Worm (Caenorhabditis elegans): ENCODE results near the gene R02E12.12.

R02E12.12 gene

DNA sequence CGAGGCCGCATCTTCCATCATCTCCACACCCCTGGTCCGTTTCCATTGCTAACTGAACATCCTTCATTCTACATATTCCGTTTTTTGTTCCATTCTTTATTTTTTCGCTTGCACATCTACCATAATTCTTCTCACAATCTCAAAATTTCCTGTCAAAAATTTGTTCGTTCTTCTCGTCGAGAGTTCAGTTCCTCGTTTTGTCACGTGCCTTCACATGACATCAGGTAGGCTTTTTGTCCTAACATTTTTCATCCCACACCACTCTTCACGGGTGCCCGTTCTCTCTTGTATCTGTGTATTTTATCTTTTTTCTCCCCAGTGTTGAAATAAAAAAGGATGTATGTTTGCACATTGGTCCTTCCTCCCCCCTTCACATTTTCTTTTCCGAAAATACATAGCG lies 12.8 kb upstream of the R02E12.12 start:
- no peak for TF ChIP-seq unc-62 (GFP tag; optimal IDR thresholded peaks at IDR 0.05)

DNA sequence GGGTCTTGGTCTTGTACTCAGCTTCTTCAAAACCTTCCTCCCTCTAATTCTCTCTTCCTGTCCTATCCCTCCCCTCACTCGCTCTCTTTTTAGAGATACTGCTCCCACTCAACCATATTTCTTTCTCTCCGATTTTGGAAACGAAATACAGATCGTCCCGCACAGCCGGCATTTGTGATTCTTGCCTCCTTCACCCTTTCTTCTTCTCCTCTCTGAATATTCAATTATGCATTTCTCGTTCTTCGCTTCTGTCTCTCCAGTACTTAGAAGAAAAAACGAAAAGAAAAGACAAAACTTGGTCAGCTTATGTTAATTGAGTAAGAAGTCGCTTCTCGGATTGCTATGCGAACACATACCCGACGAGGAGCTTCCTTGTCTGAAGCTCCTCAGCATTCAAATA lies 12.4 kb upstream of the R02E12.12 start:
- TF ChIP-seq unc-62 (GFP tag; optimal IDR thresholded peaks at IDR 0.05), result no peak

DNA sequence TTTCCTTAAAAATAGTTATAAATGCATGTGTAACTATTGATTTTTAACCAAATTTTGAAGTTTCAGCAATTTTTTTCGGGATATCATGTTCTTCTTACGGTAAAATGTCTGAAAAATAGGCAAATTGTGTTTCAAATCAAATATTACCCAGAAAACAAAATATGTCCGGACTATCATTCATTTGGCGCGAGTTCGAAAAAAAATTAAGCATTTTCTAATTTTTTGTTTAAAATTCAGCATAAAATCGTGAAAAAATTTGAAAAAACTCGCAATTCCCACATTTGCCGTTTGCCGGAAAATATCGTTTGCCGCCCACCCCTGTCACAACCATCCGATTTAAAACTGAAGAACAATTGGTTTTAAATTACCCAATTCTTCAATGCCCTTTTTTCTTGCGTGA lies 11.7 kb upstream of the R02E12.12 start:
- no peak for TF ChIP-seq unc-62 (GFP tag; optimal IDR thresholded peaks at IDR 0.05)

DNA sequence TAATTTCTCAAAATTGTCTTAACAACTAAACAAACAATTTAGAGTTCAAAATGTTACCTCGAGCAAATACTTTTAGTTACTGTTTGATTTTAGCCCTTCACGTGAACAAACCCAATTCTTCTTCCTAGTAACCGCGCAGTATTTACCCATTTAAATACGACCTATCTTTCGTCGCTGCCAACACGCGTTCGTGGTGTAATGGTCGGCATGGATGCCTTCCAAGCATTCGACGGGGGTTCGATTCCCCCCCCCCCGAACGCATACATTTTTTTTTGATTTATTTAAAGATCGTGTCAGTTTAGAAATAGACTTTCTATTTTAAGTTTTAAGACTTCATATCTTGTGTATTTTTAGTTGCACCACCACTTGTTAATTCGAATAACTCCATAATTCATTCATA lies 8.9 kb upstream of the R02E12.12 start:
- no peak for TF ChIP-seq unc-62 (GFP tag; optimal IDR thresholded peaks at IDR 0.05)

DNA sequence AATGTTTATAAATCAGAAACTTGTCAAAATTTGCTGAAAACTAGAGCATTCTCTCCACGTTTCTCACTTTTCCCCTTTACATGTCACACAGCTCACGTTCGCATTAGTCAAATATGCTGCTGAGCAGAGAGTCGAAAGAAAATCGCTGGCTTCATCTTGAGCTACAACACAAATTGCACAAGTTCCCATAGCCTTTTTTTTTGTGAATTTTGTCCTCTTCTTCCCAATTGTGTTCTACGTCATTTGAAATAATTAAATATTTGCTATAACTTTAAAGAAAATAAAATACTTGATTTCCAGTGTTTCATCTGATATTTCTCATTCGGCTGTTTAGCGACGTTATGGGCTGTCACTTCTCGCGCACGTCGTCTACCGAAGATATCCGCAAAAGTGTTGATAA lies 6.3 kb upstream of the R02E12.12 start, which contains the start of gene R02E12.5:
R02E12.5 (plus strand) TSS at position 301 of the 400 bp plus-strand sequence.
- no peak for TF ChIP-seq unc-62 (GFP tag; optimal IDR thresholded peaks at IDR 0.05)

DNA sequence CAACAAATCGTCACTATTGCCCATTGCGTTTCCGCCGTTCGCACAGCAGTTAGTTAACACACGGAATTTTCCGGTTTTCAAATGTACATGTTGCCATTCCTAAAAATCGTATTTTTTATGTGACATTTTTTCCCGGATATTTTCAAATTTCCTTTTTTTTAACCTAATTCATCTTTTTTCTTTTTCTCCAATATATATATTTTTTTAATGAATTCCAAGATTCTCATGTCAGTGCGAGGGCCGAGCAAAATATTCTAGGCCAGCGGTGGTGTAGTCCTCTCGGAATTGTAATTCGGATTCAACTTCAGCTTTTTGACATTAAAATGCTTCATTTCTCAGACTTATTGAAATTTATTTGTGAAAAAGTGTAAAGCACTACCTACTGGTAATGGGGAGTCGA lies 1.7 kb downstream of the R02E12.12 start, which contains the start of gene R02E12.4:
R02E12.4 (plus strand) TSS at position 301 of the 400 bp plus-strand sequence.
- TF ChIP-seq unc-62 (GFP tag; optimal IDR thresholded peaks at IDR 0.05), result no peak

DNA sequence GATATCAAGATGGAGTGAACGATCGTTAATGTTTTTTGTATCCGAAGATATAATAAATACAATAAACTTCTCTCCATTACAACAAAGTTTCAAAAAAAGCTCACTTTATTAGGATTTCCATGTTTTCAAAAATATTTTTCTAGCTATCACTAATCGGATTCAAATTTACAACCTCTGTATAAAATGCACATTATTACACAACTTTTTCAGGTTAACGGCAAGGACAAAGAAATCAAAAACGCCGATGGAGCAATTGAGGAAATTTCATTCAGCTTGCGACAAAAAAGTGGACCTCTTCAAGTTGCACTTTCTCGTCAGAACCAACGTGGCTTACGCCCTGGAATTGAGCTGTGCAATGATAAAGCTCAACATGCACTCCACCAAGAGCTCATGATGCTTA lies 3.6 kb downstream of the R02E12.12 start:
- TF ChIP-seq unc-62 (GFP tag; optimal IDR thresholded peaks at IDR 0.05), result no peak

DNA sequence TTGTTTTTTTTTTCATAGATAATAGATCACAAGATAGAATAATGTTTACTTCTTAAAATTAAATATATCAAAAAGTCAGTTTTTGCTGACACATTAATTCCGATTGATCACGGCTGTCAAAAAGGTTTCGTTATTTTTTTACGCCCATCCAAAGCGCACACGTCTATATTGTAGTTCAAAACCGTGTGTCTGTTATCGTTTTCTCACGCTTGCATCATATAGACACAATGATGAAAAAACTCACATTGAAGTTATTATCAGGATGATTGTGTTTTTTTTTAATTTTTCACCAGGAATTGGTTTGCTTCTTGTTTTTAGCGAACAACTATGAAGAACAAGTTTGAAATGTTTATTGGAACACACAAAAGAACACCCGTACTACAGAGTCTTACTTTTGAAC lies 4.4 kb downstream of the R02E12.12 start:
- no peak for TF ChIP-seq unc-62 (GFP tag; optimal IDR thresholded peaks at IDR 0.05)

DNA sequence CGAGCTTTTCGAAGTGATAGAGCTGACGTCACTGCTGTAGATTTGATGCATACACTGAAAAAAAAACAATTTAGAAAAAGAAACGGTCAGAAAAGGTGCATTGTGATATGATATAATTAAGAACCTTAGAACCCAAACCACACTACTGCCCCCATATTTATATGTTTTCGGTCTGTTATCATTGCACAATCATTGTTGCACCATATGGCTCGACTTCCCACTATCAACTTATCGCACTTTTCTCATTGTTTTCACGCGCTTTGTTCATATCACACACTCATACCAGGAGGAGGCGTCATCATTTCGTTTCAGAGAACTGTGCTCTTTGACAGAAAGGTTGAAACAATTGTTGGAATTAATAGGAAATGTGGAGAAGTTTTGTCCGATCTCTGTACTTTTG lies 5.6 kb downstream of the R02E12.12 start:
- TF ChIP-seq unc-62 (GFP tag; optimal IDR thresholded peaks at IDR 0.05), result no peak

DNA sequence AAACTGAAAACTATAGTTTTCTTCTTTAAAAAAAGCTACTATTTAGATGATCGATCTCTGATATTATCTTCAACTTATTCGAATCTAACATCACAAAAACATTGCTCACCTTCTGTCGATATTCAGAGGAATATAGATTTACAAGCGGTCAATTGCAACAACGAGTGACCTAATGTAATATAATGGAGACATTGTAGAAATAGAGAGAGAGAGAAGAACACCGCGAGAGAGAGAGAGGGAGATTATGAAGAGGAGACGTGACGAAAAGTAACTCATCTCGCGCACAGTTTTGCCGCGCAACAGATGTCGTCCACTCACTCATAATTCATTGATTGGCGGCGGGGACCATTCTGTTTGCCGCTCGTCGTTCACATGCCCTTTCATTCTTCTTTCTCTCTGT lies 7.1 kb downstream of the R02E12.12 start:
- no peak for TF ChIP-seq unc-62 (GFP tag; optimal IDR thresholded peaks at IDR 0.05)

DNA sequence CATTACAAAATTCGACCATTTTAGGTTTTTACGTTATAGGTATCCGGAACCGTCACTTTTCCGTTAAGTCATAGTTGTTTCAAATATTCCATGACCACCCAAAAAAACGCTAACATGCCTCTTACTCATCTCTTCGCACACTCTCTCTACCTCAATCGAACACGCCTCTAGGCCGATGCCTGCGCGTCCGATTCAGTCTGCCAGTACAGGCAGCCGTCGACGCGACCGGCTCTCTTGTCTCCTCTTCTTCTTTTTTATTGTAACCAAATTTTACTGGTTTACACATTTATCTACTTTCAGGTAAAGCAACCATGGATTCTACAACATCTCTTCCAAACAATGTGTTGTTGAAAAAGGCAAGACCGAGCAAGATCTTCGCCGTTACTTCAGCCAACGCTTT lies 8.6 kb downstream of the R02E12.12 start, which contains the start of gene mop-25.1:
mop-25.1 (plus strand) TSS at position 301 of the 400 bp plus-strand sequence.
- no peak for TF ChIP-seq unc-62 (GFP tag; optimal IDR thresholded peaks at IDR 0.05)

DNA sequence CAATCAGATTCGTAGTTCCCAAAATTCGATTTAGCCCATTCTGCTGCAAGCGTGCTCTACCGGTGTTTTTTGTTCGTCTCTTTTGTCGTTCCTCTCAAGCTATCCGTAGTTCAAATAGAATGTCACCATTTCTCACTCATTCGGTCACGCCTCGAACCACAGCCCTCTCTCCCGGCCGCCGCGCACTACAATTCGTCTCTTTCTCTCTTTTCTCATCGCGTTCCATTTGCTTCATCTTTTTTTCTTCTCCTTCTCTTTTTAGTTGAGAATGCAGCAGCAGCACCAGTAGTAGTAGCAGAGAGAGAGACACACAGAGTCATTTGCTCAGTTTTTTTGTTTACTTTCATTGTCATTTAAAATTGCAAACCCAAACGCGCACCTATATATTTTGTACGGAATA lies 12.8 kb downstream of the R02E12.12 start, which contains the start of gene hrg-1:
hrg-1 (minus strand) TSS at position 109 of the 400 bp plus-strand sequence.
- no peak for TF ChIP-seq unc-62 (GFP tag; optimal IDR thresholded peaks at IDR 0.05)

DNA sequence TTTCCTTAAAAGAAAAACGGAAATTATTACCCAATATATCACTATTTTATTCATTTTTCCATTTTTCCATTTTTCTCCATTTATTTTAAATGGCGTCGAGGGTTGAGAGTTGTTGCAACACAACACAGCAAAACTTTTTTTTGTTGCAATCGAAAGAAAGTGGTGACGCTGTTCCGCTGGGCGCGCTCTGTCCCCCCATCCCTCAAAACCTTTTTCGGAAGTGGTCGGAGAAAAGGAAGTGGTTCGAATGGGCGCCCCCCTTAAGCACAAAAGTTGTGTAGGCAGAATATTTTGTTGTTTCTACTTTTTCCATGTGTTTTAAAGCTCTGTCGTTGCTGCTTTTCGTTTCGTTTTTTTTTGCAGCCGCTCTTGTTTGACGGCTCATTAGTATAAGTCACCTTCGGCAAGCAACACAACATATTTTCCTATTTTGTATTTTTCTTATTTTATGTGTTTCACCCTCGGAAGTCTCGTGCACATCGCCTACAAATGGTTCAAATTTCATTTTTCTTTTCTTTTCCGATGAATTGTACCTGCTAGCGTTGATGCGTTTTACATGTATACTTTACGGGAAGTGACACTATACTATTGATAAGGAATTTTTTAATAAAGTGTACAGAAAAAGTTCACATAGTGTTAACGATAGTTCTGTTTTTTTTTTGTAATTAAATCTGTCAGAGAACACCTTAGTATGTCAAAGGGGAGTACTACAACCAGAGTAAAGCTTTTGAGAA lies 14.4 kb downstream of the R02E12.12 start:
- no peak for TF ChIP-seq unc-62 (GFP tag; optimal IDR thresholded peaks at IDR 0.05)

DNA sequence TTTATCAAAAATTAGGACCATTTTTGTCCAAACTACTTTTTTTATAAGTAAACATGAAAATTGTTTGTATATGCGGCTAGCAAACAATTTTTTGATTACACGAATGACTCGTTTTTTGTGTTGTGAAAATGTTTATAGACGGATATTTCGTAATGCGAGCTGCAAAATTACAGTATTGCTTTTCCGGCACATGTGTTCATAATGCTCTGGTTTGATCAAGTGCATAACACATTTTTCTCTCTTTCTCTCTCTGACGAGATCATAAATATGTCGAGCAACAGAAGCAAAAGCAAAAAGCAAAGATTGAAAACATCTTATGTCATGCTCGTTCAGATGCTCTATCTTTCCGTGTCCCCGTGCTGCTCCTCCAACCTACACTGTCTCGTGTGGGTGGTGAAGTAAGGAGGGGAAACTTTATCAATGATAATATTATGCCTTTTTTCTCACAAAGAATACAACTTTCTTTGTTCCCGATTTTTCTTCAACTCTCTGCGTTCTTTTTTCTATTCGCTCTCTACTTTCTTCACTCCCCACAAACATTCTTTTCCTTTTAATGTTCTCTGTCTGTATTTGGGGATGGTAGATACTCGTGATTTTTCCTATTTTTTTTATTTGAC lies 15.4 kb downstream of the R02E12.12 start:
- no peak for TF ChIP-seq unc-62 (GFP tag; optimal IDR thresholded peaks at IDR 0.05)

DNA sequence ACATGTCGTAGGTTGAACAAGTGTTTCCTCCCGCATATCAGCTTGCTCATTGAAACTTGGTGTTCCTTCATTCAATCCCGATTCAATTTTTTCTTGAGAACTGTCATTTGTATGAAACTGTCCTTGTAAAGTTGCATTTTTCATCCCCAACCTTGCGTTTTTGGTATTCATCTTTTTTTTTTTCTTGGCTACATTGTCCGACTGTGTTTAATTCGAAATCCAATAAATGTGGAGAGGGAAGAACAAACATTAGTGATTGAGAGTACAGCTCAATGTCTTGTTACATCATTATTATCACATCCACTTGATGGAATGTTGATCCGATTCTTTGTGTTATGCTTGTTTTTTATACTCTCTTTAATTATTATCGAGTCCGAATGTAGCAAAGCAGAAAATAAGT lies 18.6 kb downstream of the R02E12.12 start, which contains the start of gene acr-10:
acr-10 (plus strand) TSS at position 301 of the 400 bp plus-strand sequence.
- TF ChIP-seq unc-62 (GFP tag; optimal IDR thresholded peaks at IDR 0.05), result no peak
